Worm (Caenorhabditis elegans): ENCODE data around the gene ugt-39.

The ugt-39 gene

DNA sequence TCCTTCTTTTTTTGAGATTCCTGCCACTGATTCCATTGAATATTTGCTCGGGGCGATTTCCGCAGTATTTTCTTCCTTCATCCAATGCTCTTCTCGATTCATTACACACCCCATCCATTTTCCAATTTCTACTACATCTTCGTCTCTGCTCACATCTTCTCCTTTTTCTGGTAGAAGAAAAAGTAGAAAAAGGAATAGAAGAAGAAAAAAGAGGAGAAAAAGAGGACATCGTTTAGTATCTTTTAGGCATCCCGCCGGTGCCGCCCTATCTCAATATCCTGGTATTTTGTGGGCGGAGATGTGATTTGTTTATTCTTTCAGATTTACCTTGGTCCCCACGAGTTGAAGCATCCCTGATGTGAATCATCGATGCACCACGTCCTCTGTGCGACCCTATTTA lies 18.3 kb downstream of the ugt-39 start, which contains the start of gene lgc-39:
TSS of gene lgc-39 (plus strand) at position 301 of the 400 bp plus-strand sequence.
- TF ChIP-seq mcd-1 (GFP tag; IDR thresholded peaks at IDR 0.05) (no peak), repo-1 (tag; optimal IDR thresholded peaks at IDR 0.05) (no peak), lin-35 (GFP tag; optimal IDR thresholded peaks at IDR 0.05) (no peak), Y79H2A.3 (GFP tag; conservative IDR thresholded peaks at IDR 0.05) (no peak), F57A8.1 (GFP tag; optimal IDR thresholded peaks at IDR 0.05) (no peak)

DNA sequence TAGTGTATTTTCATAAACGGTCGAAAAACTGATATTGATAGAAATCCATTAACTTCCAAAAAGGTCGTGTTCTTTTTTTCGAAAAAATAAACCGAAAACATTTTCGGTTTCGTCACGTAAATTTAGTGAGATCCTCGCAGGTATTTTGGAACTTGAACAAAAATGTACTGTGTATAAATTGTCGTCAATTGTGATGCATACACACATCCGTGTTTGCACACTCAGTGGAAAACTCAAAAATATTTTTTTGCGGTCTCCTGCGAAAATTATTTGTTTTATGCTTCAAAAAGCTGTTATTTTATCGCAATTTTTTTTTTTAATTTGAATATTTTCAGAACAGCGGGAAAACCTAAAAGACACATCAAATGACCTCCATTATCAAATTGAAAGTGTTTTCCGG lies 21.9 kb downstream of the ugt-39 start, which contains the start of gene cpsf-2:
TSS of gene cpsf-2 (plus strand) at position 330 of the 400 bp plus-strand sequence.
- TF ChIP-seq ztf-3 (GFP tag; optimal IDR thresholded peaks at IDR 0.05) (no peak), ama-1 (optimal IDR thresholded peaks at IDR 0.05) (no peak), ama-1 (GFP tag; optimal IDR thresholded peaks at IDR 0.05) (no peak), lir-1 (GFP tag; conservative IDR thresholded peaks at IDR 0.05) (no peak), B0336.3 (GFP tag; IDR thresholded peaks at IDR 0.05) (no peak), efl-1 (GFP tag; optimal IDR thresholded peaks at IDR 0.05) (peak; percentile 3)

DNA sequence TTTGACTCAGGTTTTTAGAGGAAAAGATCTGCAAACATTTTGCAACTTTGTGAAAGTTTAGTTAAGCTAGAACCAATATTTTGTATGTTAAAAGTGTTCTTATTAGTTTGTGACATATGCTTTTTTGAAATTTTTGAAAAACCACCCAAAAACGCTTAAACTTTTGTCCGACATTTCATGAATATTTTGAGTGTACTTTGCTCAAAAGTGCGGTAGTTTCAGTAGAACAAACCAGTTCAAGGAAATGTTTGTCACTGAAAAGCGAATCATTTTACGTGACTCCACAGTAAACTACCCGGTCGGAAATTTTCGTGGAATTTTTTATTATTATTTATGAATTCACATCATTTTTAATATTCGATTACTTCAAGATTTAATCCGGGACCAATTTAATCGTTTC lies 27.6 kb downstream of the ugt-39 start, which contains the start of gene pitr-5:
TSS of gene pitr-5 (plus strand) at position 301 of the 400 bp plus-strand sequence.
- TF ChIP-seq F52B5.7 (tag; optimal IDR thresholded peaks at IDR 0.05) (no peak), B0336.3 (GFP tag; IDR thresholded peaks at IDR 0.05) (no peak), nhr-27 (tag; optimal IDR thresholded peaks at IDR 0.05) (no peak), unc-62 (GFP tag; optimal IDR thresholded peaks at IDR 0.05) (no peak), rec-8 (tag; optimal IDR thresholded peaks at IDR 0.05) (no peak), lin-54 (GFP tag; optimal IDR thresholded peaks at IDR 0.05) (no peak), madf-10 (tag; optimal IDR thresholded peaks at IDR 0.05) (no peak), chd-7 (tag; optimal IDR thresholded peaks at IDR 0.05) (no peak), C06A6.2 (GFP tag; conservative IDR thresholded peaks at IDR 0.05) (no peak), aptf-2 (GFP tag; conservative IDR thresholded peaks at IDR 0.05) (no peak), F23B12.7 (tag; optimal IDR thresholded peaks at IDR 0.05; ENCODE audit: insufficient read depth) (no peak), athp-1 (tag; optimal IDR thresholded peaks at IDR 0.05) (no peak), efl-1 (GFP tag; optimal IDR thresholded peaks at IDR 0.05) (no peak), egrh-3 (GFP tag; IDR thresholded peaks at IDR 0.05) (no peak), fkh-3 (tag; optimal IDR thresholded peaks at IDR 0.05) (no peak), lin-40 (tag; optimal IDR thresholded peaks at IDR 0.05) (no peak)

DNA sequence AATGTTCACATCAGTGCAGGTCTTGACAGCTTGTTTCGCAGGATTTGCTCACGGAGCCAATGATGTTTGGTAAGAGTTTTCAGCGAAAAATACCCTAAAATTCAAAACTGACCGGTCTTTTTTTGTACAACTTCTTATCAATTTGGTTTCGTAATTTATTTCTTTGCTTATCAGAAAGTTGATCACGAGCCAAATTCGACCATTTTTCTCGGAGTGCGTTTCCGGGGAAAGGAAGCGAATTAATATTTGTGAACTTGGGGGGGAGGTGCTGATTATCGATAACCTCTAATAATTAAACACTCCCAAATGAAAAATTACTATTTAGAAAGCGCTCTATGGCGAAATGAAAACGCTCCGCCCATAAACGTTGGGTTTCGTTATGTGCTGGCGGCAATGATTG lies 29.7 kb downstream of the ugt-39 start:
- TF ChIP-seq cebp-1 (GFP tag; IDR thresholded peaks at IDR 0.05) (no peak), cebp-1 (tag; optimal IDR thresholded peaks at IDR 0.05) (peak; percentile 49), ceh-40 (GFP tag; IDR thresholded peaks at IDR 0.05) (no peak), lin-40 (tag; optimal IDR thresholded peaks at IDR 0.05) (no peak), nfya-1 (tag; optimal IDR thresholded peaks at IDR 0.05; ENCODE audit: borderline replicate concordance, insufficient read depth) (no peak), lin-26 (GFP tag; IDR thresholded peaks at IDR 0.05) (no peak), Y53G8AR.9 (GFP tag; conservative IDR thresholded peaks at IDR 0.05) (no peak), lir-1 (GFP tag; conservative IDR thresholded peaks at IDR 0.05) (no peak), nhr-80 (tag; optimal IDR thresholded peaks at IDR 0.05) (peak; percentile 68)

DNA sequence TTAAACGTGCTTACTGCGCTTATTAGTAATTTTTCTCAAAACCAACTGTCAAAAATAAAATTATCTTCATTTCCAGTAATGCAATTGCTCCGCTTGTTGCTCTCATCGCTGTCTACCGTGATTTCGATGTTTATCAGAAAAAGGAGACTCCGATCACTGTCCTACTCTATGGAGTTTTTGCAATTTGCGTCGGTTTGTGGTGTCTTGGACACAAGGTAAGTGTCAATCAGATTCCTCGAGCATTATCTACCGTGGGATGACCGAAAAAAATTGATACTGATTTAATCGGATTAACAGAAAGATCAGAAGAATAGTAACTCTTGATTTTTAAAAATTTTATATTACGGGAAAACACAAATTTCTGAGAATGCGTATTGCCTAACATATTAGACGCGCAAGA lies 30.4 kb downstream of the ugt-39 start:
- TF ChIP-seq nhr-80 (tag; optimal IDR thresholded peaks at IDR 0.05): peak; percentile 55
- TF ChIP-seq ceh-27 (GFP tag; optimal IDR thresholded peaks at IDR 0.05): no peak

Data from whole organism, young adult.